Worm (Caenorhabditis elegans): ENCODE data around the gene F56C9.3.

Gene F56C9.3

ce11 chrIII:7329155-7329732 is 18.2 kb downstream of the F56C9.3 start, which contains the start of gene lab-2:
lab-2 (minus strand) TSS chrIII:7329607.
- TF ChIP-seq skn-1 (tag; optimal IDR thresholded peaks at IDR 0.05): no peak
- no peak for TF ChIP-seq lin-15B (tag; optimal IDR thresholded peaks at IDR 0.05)
- TF ChIP-seq pha-4 (tag; optimal IDR thresholded peaks at IDR 0.05): no peak
- TF ChIP-seq egl-5 (tag; optimal IDR thresholded peaks at IDR 0.05): no peak
- no peak for TF ChIP-seq ceh-28 (tag; optimal IDR thresholded peaks at IDR 0.05)
- TF ChIP-seq ztf-11 (tag; optimal IDR thresholded peaks at IDR 0.05): no peak
- TF ChIP-seq hmg-11 (tag; optimal IDR thresholded peaks at IDR 0.05): no peak
- TF ChIP-seq nhr-76 (tag; optimal IDR thresholded peaks at IDR 0.05): no peak
- TF ChIP-seq unc-62 (GFP tag; optimal IDR thresholded peaks at IDR 0.05): no peak
- peak; percentile 66 for TF ChIP-seq lsy-12 (tag; optimal IDR thresholded peaks at IDR 0.05)
- no peak for TF ChIP-seq elt-1 (tag; optimal IDR thresholded peaks at IDR 0.05)
- no peak for TF ChIP-seq R02D3.7 (tag; optimal IDR thresholded peaks at IDR 0.05)
- no peak for TF ChIP-seq mml-1 (tag; optimal IDR thresholded peaks at IDR 0.05)
- TF ChIP-seq fkh-10 (GFP tag; optimal IDR thresholded peaks at IDR 0.05): no peak
- no peak for TF ChIP-seq egl-27 (tag; optimal IDR thresholded peaks at IDR 0.05)
- no peak for TF ChIP-seq snpc-4 (tag; optimal IDR thresholded peaks at IDR 0.05)
- TF ChIP-seq sea-2 (GFP tag; optimal IDR thresholded peaks at IDR 0.05): no peak
- no peak for TF ChIP-seq ceh-82 (tag; optimal IDR thresholded peaks at IDR 0.05)
- TF ChIP-seq jun-1 (tag; optimal IDR thresholded peaks at IDR 0.05): peak; percentile 13
- peak; percentile 79 for TF ChIP-seq ama-1 (optimal IDR thresholded peaks at IDR 0.05)
- no peak for TF ChIP-seq nhr-77 (tag; optimal IDR thresholded peaks at IDR 0.05)
- no peak for TF ChIP-seq nfya-1 (tag; optimal IDR thresholded peaks at IDR 0.05; ENCODE audit: insufficient read depth)
- TF ChIP-seq eor-1 (tag; optimal IDR thresholded peaks at IDR 0.05): no peak
- peak; percentile 4 for TF ChIP-seq ztf-4 (tag; optimal IDR thresholded peaks at IDR 0.05)
- no peak for TF ChIP-seq ceh-16 (tag; optimal IDR thresholded peaks at IDR 0.05)
- TF ChIP-seq nhr-25 (tag; optimal IDR thresholded peaks at IDR 0.05): peak; percentile 33
- TF ChIP-seq nhr-23 (tag; optimal IDR thresholded peaks at IDR 0.05): no peak
- TF ChIP-seq elt-3 (tag; optimal IDR thresholded peaks at IDR 0.05): no peak
- no peak for TF ChIP-seq zag-1 (tag; optimal IDR thresholded peaks at IDR 0.05)
- TF ChIP-seq nhr-11 (tag; optimal IDR thresholded peaks at IDR 0.05): no peak
- no peak for TF ChIP-seq fkh-2 (tag; optimal IDR thresholded peaks at IDR 0.05)
- TF ChIP-seq lin-39 (tag; optimal IDR thresholded peaks at IDR 0.05): no peak
- peak; percentile 20 for TF ChIP-seq elt-2 (tag; optimal IDR thresholded peaks at IDR 0.05)
- no peak for TF ChIP-seq ceh-9 (tag; optimal IDR thresholded peaks at IDR 0.05)
- no peak for TF ChIP-seq ZK546.5 (tag; optimal IDR thresholded peaks at IDR 0.05)
- TF ChIP-seq nhr-12 (tag; optimal IDR thresholded peaks at IDR 0.05): no peak
- no peak for TF ChIP-seq unc-39 (tag; optimal IDR thresholded peaks at IDR 0.05)
- TF ChIP-seq nhr-67 (tag; optimal IDR thresholded peaks at IDR 0.05): no peak
- TF ChIP-seq fos-1 (tag; optimal IDR thresholded peaks at IDR 0.05): no peak
- no peak for TF ChIP-seq daf-12 (tag; optimal IDR thresholded peaks at IDR 0.05)
- TF ChIP-seq nhr-237 (tag; optimal IDR thresholded peaks at IDR 0.05): no peak
- TF ChIP-seq mdl-1 (tag; optimal IDR thresholded peaks at IDR 0.05): no peak
- no peak for TF ChIP-seq pqm-1 (tag; optimal IDR thresholded peaks at IDR 0.05)
- TF ChIP-seq nhr-28 (tag; optimal IDR thresholded peaks at IDR 0.05): no peak
- peak; percentile 15 for TF ChIP-seq aly-2 (tag; optimal IDR thresholded peaks at IDR 0.05)
- no peak for TF ChIP-seq tbx-2 (tag; optimal IDR thresholded peaks at IDR 0.05)
- TF ChIP-seq nhr-43 (tag; optimal IDR thresholded peaks at IDR 0.05; ENCODE audit: poor library complexity, severe bottlenecking): no peak

- TF ChIP-seq elt-2 (tag; optimal IDR thresholded peaks at IDR 0.05) (no peak), nhr-12 (tag; optimal IDR thresholded peaks at IDR 0.05) (no peak), nhr-67 (tag; optimal IDR thresholded peaks at IDR 0.05) (no peak), R02D3.7 (tag; optimal IDR thresholded peaks at IDR 0.05) (no peak), elt-3 (tag; optimal IDR thresholded peaks at IDR 0.05) (no peak), pqm-1 (tag; optimal IDR thresholded peaks at IDR 0.05) (no peak), nhr-77 (tag; optimal IDR thresholded peaks at IDR 0.05) (no peak), nhr-237 (tag; optimal IDR thresholded peaks at IDR 0.05) (no peak), egl-27 (tag; optimal IDR thresholded peaks at IDR 0.05) (no peak), skn-1 (tag; optimal IDR thresholded peaks at IDR 0.05) (no peak), lin-39 (tag; optimal IDR thresholded peaks at IDR 0.05) (no peak)
These were observed 20.6 kb downstream of the F56C9.3 start for ce11 chrIII:7331671-7332070.
